Fruit fly (Drosophila melanogaster) whole organism, wandering third instar larva: ENCODE results near the gene CG32944.

ENCODE experiments used
- CG32264 ChIP-seq: fragments of 200-800 bp; sonication (Bioruptor generic); optimal IDR thresholded peaks from 2 replicates; lab custom pipeline; 2016; ENCODE audit warnings: missing biosample characterization, missing genetic modification characterization
- CG9705 ChIP-seq: fragments of 200-800 bp; sonication (Bioruptor generic); optimal IDR thresholded peaks from 2 replicates; lab custom pipeline; 2018; ENCODE audit warnings: missing biosample characterization, mild to moderate bottlenecking, missing genetic modification characterization
- CrebA ChIP-seq: fragments of 200-800 bp; sonication (Bioruptor generic); optimal IDR thresholded peaks from 2 replicates; lab custom pipeline; 2016; ENCODE audit warnings: missing biosample characterization, mild to moderate bottlenecking, missing genetic modification characterization, borderline replicate concordance
- Dfd ChIP-seq: fragments of >200 bp; optimal IDR thresholded peaks from 2 replicates; lab custom pipeline; 2017; ENCODE audit warnings: missing biosample characterization, missing genetic modification characterization
- Dif ChIP-seq: fragments of 200-275, 200-300 bp; sonication (Bioruptor generic); optimal IDR thresholded peaks from 2 replicates; lab custom pipeline; 2018; ENCODE audit warnings: missing biosample characterization, missing genetic modification characterization; ENCODE audit not compliant: partially characterized antibody
- GATAd ChIP-seq: sonication (Bioruptor generic); optimal IDR thresholded peaks from 2 replicates; lab custom pipeline; 2016; ENCODE audit warnings: missing biosample characterization, missing genetic modification characterization
- HLH106 ChIP-seq: fragments of 200-800 bp; optimal IDR thresholded peaks from 3 replicates; lab custom pipeline; 2019; ENCODE audit warnings: missing biosample characterization, mild to moderate bottlenecking, missing genetic modification characterization, moderate library complexity
- Hnf4 ChIP-seq: fragments of 200-800 bp; sonication (Bioruptor generic); optimal IDR thresholded peaks from 2 replicates; lab custom pipeline; 2016; ENCODE audit warnings: missing biosample characterization, mild to moderate bottlenecking, missing genetic modification characterization
- Hr78 ChIP-seq: fragments of >200 bp; optimal IDR thresholded peaks from 2 replicates; lab custom pipeline; 2017; ENCODE audit warnings: missing biosample characterization, missing genetic modification characterization
- Hr83 ChIP-seq: fragments of 200-300 bp; sonication (Bioruptor generic); optimal IDR thresholded peaks from 2 replicates; lab custom pipeline; 2016; ENCODE audit warnings: missing biosample characterization, mild to moderate bottlenecking, missing genetic modification characterization, moderate library complexity; ENCODE audit not compliant: poor library complexity, severe bottlenecking
- Jra ChIP-seq: sonication (Bioruptor generic); optimal IDR thresholded peaks from 2 replicates; lab custom pipeline; 2016; ENCODE audit warnings: missing biosample characterization, missing genetic modification characterization
- Mio ChIP-seq: sonication (Bioruptor generic); optimal IDR thresholded peaks from 2 replicates; lab custom pipeline; 2016; ENCODE audit warnings: missing biosample characterization, missing genetic modification characterization
- Myc ChIP-seq: fragments of >200 bp; optimal IDR thresholded peaks from 2 replicates; lab custom pipeline; 2017
- N ChIP-seq: fragments of >200 bp; optimal IDR thresholded peaks from 2 replicates; lab custom pipeline; 2018; ENCODE audit warnings: missing biosample characterization, missing external identifiers, missing genetic modification characterization
- OdsH ChIP-seq: fragments of 200-800 bp; sonication (Bioruptor generic); optimal IDR thresholded peaks from 2 replicates; lab custom pipeline; 2016; ENCODE audit warnings: missing biosample characterization, mild to moderate bottlenecking, missing genetic modification characterization
- Rel ChIP-seq, 2 experiments: fragments of 200-800 bp; sonication (Bioruptor generic) in 1 of 2; optimal IDR thresholded peaks; 2 replicates in 1 of 2; 3 replicates in 1 of 2; lab custom pipeline; 2016 to 2019; ENCODE audit warnings: mild to moderate bottlenecking in 2 of 2, missing biosample characterization in 2 of 2, missing genetic modification characterization in 2 of 2, moderate library complexity in 1 of 2
- Sp1 ChIP-seq: fragments of 200-800 bp; sonication (Bioruptor generic); optimal IDR thresholded peaks from 3 replicates; lab custom pipeline; 2019; ENCODE audit warnings: missing biosample characterization, mild to moderate bottlenecking, missing genetic modification characterization, moderate library complexity
- Vsx2 ChIP-seq: fragments of 200-300, 225-300 bp; sonication (Bioruptor generic); optimal IDR thresholded peaks from 2 replicates; lab custom pipeline; 2018; ENCODE audit warnings: missing biosample characterization, missing genetic modification characterization; ENCODE audit not compliant: partially characterized antibody
- br ChIP-seq: fragments of 200-800 bp; sonication (Bioruptor generic); optimal IDR thresholded peaks from 2 replicates; lab custom pipeline; 2016; ENCODE audit warnings: missing biosample characterization, missing genetic modification characterization
- brk ChIP-seq: fragments of 200-800 bp; sonication (Bioruptor generic); optimal IDR thresholded peaks from 2 replicates; lab custom pipeline; 2016; ENCODE audit warnings: missing biosample characterization, mild to moderate bottlenecking, missing genetic modification characterization
- dl ChIP-seq, 2 experiments: fragments of 175-275, 200-275 bp in 1 of 2; fragments of 200-275 bp in 1 of 2; sonication (Bioruptor generic); optimal IDR thresholded peaks; lab custom pipeline; 2018; ENCODE audit warnings: mild to moderate bottlenecking in 2 of 2, missing biosample characterization in 2 of 2, missing genetic modification characterization in 2 of 2, moderate library complexity in 2 of 2; ENCODE audit not compliant: partially characterized antibody in 2 of 2, insufficient read depth in 1 of 2
- dmrt93B ChIP-seq: fragments of 200-800 bp; sonication (Bioruptor generic); optimal IDR thresholded peaks from 2 replicates; lab custom pipeline; 2018; ENCODE audit warnings: missing biosample characterization, mild to moderate bottlenecking, missing genetic modification characterization
- dsf ChIP-seq: sonication (Bioruptor generic); optimal IDR thresholded peaks from 2 replicates; lab custom pipeline; 2016; ENCODE audit warnings: missing biosample characterization, missing genetic modification characterization, borderline replicate concordance
- ey ChIP-seq: fragments of 200-800 bp; sonication (Bioruptor generic); optimal IDR thresholded peaks from 2 replicates; lab custom pipeline; 2016; ENCODE audit warnings: missing biosample characterization, missing genetic modification characterization
- foxo ChIP-seq, 2 experiments: fragments of 200-800 bp; sonication (Bioruptor generic); optimal IDR thresholded peaks; 2 replicates in 1 of 2; 3 replicates in 1 of 2; lab custom pipeline; 2016 to 2017; ENCODE audit warnings: missing biosample characterization in 2 of 2, missing genetic modification characterization in 2 of 2
- fru ChIP-seq: fragments of 200-800 bp; sonication (Bioruptor generic); optimal IDR thresholded peaks from 3 replicates; lab custom pipeline; 2016; ENCODE audit warnings: missing biosample characterization, mild to moderate bottlenecking, missing genetic modification characterization
- h ChIP-seq: fragments of 200-800 bp; sonication (Bioruptor generic); optimal IDR thresholded peaks from 3 replicates; lab custom pipeline; 2016; ENCODE audit warnings: missing biosample characterization, mild to moderate bottlenecking, missing genetic modification characterization
- jim ChIP-seq: fragments of 175-275, 200-325 bp; sonication (Bioruptor generic); optimal IDR thresholded peaks from 2 replicates; lab custom pipeline; 2016; ENCODE audit warnings: missing biosample characterization, mild to moderate bottlenecking, missing genetic modification characterization
- lola ChIP-seq: fragments of >200 bp; optimal IDR thresholded peaks from 2 replicates; lab custom pipeline; 2017; ENCODE audit warnings: missing biosample characterization, missing genetic modification characterization
- pan ChIP-seq: fragments of >200 bp; optimal IDR thresholded peaks from 2 replicates; lab custom pipeline; 2017
- psq ChIP-seq: fragments of 200-800 bp; sonication (Bioruptor generic); optimal IDR thresholded peaks from 3 replicates; lab custom pipeline; 2017; ENCODE audit warnings: missing biosample characterization, mild to moderate bottlenecking, missing genetic modification characterization, moderate library complexity
- rgr ChIP-seq: fragments of 200-800 bp; sonication (Bioruptor generic); optimal IDR thresholded peaks from 3 replicates; lab custom pipeline; 2016; ENCODE audit warnings: missing biosample characterization, mild to moderate bottlenecking, missing genetic modification characterization
- sage ChIP-seq: fragments of 200-800 bp; sonication (Bioruptor generic); optimal IDR thresholded peaks from 2 replicates; lab custom pipeline; 2016; ENCODE audit warnings: missing biosample characterization, mild to moderate bottlenecking, missing genetic modification characterization
- sv ChIP-seq: fragments of 200-800 bp; sonication (Bioruptor generic); optimal IDR thresholded peaks from 3 replicates; lab custom pipeline; 2016; ENCODE audit warnings: missing biosample characterization, missing genetic modification characterization
- tai ChIP-seq: sonication (Bioruptor generic); optimal IDR thresholded peaks from 2 replicates; lab custom pipeline; 2016; ENCODE audit warnings: missing biosample characterization, missing genetic modification characterization
- usp ChIP-seq: fragments of >200 bp; optimal IDR thresholded peaks from 2 replicates; lab custom pipeline; 2017; ENCODE audit warnings: missing biosample characterization, missing genetic modification characterization

CG32944 gene

dm6 chr3R:4453213-4453956 is 34.0 kb upstream of the CG32944 start:
- TF ChIP-seq Hnf4 (GFP tag; lab: Kevin White, UChicago): peak; percentile 7
- no peak for TF ChIP-seq brk (GFP tag; lab: Kevin White, UChicago)
- TF ChIP-seq Sp1 (GFP tag; lab: Kevin White, UChicago): peak; percentile 13
- TF ChIP-seq Myc (lab: Kevin White, UChicago): peak; percentile 25
- peak; percentile 63 for TF ChIP-seq h (GFP tag; lab: Kevin White, UChicago)
- TF ChIP-seq tai (GFP tag; lab: Kevin White, UChicago): no peak
- TF ChIP-seq lola (GFP tag; lab: Kevin White, UChicago): no peak
- peak; percentile 91 for TF ChIP-seq Hr83 (GFP tag; lab: Kevin White, UChicago)
- peak; percentile 43 for TF ChIP-seq CG9705 (GFP tag; lab: Kevin White, UChicago)
- peak; percentile 98 to 99 for TF ChIP-seq dl (GFP tag; optimal IDR thresholded peaks at IDR 0.05; lab: Kevin White, UChicago; ENCODE audit: insufficient read depth in 1 of 2, partially characterized antibody in 2 of 2)
- peak; percentile 48 for TF ChIP-seq sv
- TF ChIP-seq br (GFP tag; lab: Kevin White, UChicago): peak; percentile 33
- TF ChIP-seq CG32264 (GFP tag; lab: Kevin White, UChicago): no peak
- no peak for TF ChIP-seq CrebA
- no peak for TF ChIP-seq N (GFP tag; lab: Kevin White, UChicago)
- TF ChIP-seq Jra (GFP tag; lab: Kevin White, UChicago): peak; percentile 73
- TF ChIP-seq sage (GFP tag; lab: Kevin White, UChicago): peak; percentile 44
- TF ChIP-seq foxo (GFP tag; optimal IDR thresholded peaks at IDR 0.05; lab: Kevin White, UChicago): peak in 1 of 2 experiments; percentile 50
- peak; percentile 8 for TF ChIP-seq OdsH (GFP tag; lab: Kevin White, UChicago)
- no peak for TF ChIP-seq Rel (GFP tag; optimal IDR thresholded peaks at IDR 0.05; lab: Kevin White, UChicago)
- peak; percentile 67 for TF ChIP-seq Rel (tag; optimal IDR thresholded peaks at IDR 0.05; lab: Kevin White, UChicago)
- no peak for TF ChIP-seq pan (lab: Kevin White, UChicago)
- TF ChIP-seq Mio (GFP tag; lab: Kevin White, UChicago): no peak
- peak; percentile 35 for TF ChIP-seq psq (GFP tag; lab: Kevin White, UChicago)
- peak; percentile 22 for TF ChIP-seq rgr
- no peak for TF ChIP-seq Hr78 (GFP tag; lab: Kevin White, UChicago)
- TF ChIP-seq dmrt93B (GFP tag; lab: Kevin White, UChicago): no peak
- peak; percentile 100 for TF ChIP-seq Dif
- no peak for TF ChIP-seq usp (GFP tag; lab: Kevin White, UChicago)
- peak; percentile 98 for TF ChIP-seq Vsx2
- TF ChIP-seq jim (GFP tag; lab: Kevin White, UChicago): no peak
- no peak for TF ChIP-seq GATAd (GFP tag; lab: Kevin White, UChicago)
- peak; percentile 51 for TF ChIP-seq HLH106 (tag; lab: Kevin White, UChicago)
- no peak for TF ChIP-seq dsf
- no peak for TF ChIP-seq ey (GFP tag; lab: Kevin White, UChicago)
- no peak for TF ChIP-seq Dfd (GFP tag; lab: Kevin White, UChicago)
- peak; percentile 41 for TF ChIP-seq fru (GFP tag; lab: Kevin White, UChicago)
- TF ChIP-seq, all 38 proteins: peak for 20

- TF ChIP-seq dmrt93B (GFP tag; lab: Kevin White, UChicago) (no peak), Vsx2 (peak; percentile 85), Hnf4 (GFP tag; lab: Kevin White, UChicago) (no peak), h (GFP tag; lab: Kevin White, UChicago) (no peak), Dif (peak; percentile 96), Hr83 (GFP tag; lab: Kevin White, UChicago) (peak; percentile 26), dl (GFP tag; optimal IDR thresholded peaks at IDR 0.05; lab: Kevin White, UChicago; ENCODE audit: insufficient read depth in 1 of 2, partially characterized antibody in 2 of 2) (peak; percentile 92 to 93), jim (GFP tag; lab: Kevin White, UChicago) (no peak)
Observed at dm6 chr3R:4452345-4453044, 33.1 kb upstream of the CG32944 start.
